Fruit fly (Drosophila melanogaster): ENCODE results near the gene Arp5.
A peak's percentile ranks its signal among the peaks of the same experiment; 100 is the strongest.

Gene Arp5

DNA sequence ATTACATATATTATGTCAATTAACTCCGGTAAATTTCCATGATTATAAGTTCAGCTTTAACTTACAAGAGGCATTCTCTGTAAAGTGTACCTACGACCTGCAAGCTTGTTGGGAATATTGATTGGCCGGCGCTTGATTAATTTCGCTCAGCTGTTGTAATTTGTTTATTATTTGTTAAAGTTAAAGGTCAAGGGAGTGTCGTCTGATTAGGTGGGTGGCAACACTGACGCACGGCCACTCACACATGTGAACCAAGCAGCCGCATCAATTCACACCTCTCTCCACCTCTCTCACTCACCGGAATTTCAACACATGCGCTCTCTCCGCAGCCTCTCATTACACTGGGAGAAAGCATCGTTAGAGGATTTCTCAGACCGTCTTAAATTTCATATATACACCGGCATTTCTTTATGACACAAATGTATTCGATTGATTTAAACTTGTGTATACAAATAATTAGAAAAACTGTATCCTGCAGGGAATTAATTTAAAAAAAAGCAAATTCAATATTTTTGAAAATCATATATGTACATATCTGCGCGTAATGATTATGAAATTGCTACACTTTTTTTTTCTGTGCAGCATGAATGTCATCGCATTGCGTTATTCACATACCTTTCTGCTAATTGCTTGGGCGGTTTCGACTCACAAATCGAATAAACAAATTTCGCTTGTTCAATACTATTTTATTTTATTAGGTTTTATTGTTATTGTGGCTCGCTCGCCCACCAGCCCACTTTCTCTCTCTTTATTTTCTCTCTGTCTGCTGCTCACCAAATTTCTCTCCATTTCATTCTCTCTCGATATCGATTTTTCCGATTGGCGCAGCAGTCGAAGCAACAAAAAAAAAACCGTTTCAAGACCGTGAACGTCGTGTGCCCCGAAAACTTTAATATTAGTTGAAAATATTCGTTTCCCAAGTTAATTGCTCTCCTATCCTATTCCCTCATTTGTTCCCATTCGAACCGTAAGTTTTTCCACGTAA lies 13.0 kb upstream of the Arp5 start (continued):
- TF ChIP-seq CG13894 (tag; optimal IDR thresholded peaks at IDR 0.05), result peak; percentile 87
- peak; percentile 85 for TF ChIP-seq Six4 (GFP tag; optimal IDR thresholded peaks at IDR 0.05)
- TF ChIP-seq CG6854 (GFP tag; optimal IDR thresholded peaks at IDR 0.05), result peak; percentile 89
- TF ChIP-seq fd102C (GFP tag; optimal IDR thresholded peaks at IDR 0.05), result peak; percentile 45
- TF ChIP-seq Dll (GFP tag; IDR thresholded peaks at IDR 0.05; ENCODE audit: partially characterized antibody), result no peak; the same call in 2 of the 4 replicates
- TF ChIP-seq Doc2 (GFP tag; IDR thresholded peaks at IDR 0.05), result peak; percentile 58; the same call in 1 of the 2 replicates
- TF ChIP-seq CG3995 (GFP tag; optimal IDR thresholded peaks at IDR 0.05), result peak; percentile 66
- TF ChIP-seq CG4854 (GFP tag; optimal IDR thresholded peaks at IDR 0.05), result peak; percentile 84
- TF ChIP-seq CG11456 (GFP tag; IDR thresholded peaks at IDR 0.05), result peak; percentile 78
- TF ChIP-seq lab (GFP tag; optimal IDR thresholded peaks at IDR 0.05), result peak; percentile 95
- no peak for TF ChIP-seq bbx (GFP tag; IDR thresholded peaks at IDR 0.05; ENCODE audit: partially characterized antibody)
- TF ChIP-seq CG11560 (tag; IDR thresholded peaks at IDR 0.05), result peak; percentile 71; the same call in 2 of the 3 replicates
- TF ChIP-seq CG10366 (GFP tag; IDR thresholded peaks at IDR 0.05), result peak; percentile 82
- TF ChIP-seq D19A (tag; optimal IDR thresholded peaks at IDR 0.05), result peak; percentile 92
- peak; percentile 91 for TF ChIP-seq CG17385 (GFP tag; optimal IDR thresholded peaks at IDR 0.05)
- peak; percentile 40; the same call in 1 of the 2 replicates for TF ChIP-seq Dip2 (GFP tag; IDR thresholded peaks at IDR 0.05)
- TF ChIP-seq gro (GFP tag; optimal IDR thresholded peaks at IDR 0.05), result peak; percentile 73
- TF ChIP-seq mld (GFP tag; IDR thresholded peaks at IDR 0.05; ENCODE audit: partially characterized antibody), result no peak
- TF ChIP-seq jigr1 (GFP tag; IDR thresholded peaks at IDR 0.05), result peak; percentile 48; the same call in 2 of the 3 replicates
- TF ChIP-seq CG9817 (tag; optimal IDR thresholded peaks at IDR 0.05), result peak; percentile 89
- peak; percentile 74 for TF ChIP-seq Lhr (GFP tag; optimal IDR thresholded peaks at IDR 0.05)
- TF ChIP-seq ato (GFP tag; IDR thresholded peaks at IDR 0.05; ENCODE audit: partially characterized antibody), result no peak
- TF ChIP-seq CG13296 (GFP tag; optimal IDR thresholded peaks at IDR 0.05), result peak; percentile 92
- TF ChIP-seq CG17829 (tag; optimal IDR thresholded peaks at IDR 0.05), result peak; percentile 92
- peak; percentile 89 for TF ChIP-seq CG15011 (GFP tag; optimal IDR thresholded peaks at IDR 0.05)
- peak; percentile 75 for TF ChIP-seq CG3163 (GFP tag; optimal IDR thresholded peaks at IDR 0.05)
- peak; percentile 76 to 77 for TF ChIP-seq Trl (optimal IDR thresholded peaks at IDR 0.05)
- TF ChIP-seq Trl (GFP tag; optimal IDR thresholded peaks at IDR 0.05), result peak; percentile 74
- TF ChIP-seq CG3726 (GFP tag; IDR thresholded peaks at IDR 0.05), result peak; percentile 72
- peak; percentile 69 for TF ChIP-seq CG3065 (GFP tag; optimal IDR thresholded peaks at IDR 0.05)
- no peak for TF ChIP-seq CG30020 (tag; optimal IDR thresholded peaks at IDR 0.05)
- TF ChIP-seq CG4730 (GFP tag; IDR thresholded peaks at IDR 0.05), result peak; percentile 80
- peak; percentile 91 for TF ChIP-seq CG15696 (tag; optimal IDR thresholded peaks at IDR 0.05)
- TF ChIP-seq Kr (GFP tag; optimal IDR thresholded peaks at IDR 0.05), result peak; percentile 21
- TF ChIP-seq Opbp (GFP tag; IDR thresholded peaks at IDR 0.05; ENCODE audit: partially characterized antibody), result no peak
- TF ChIP-seq slou (GFP tag; optimal IDR thresholded peaks at IDR 0.05), result peak; percentile 86
- TF ChIP-seq CrebB (tag; optimal IDR thresholded peaks at IDR 0.05), result peak; percentile 87
- TF ChIP-seq caup (GFP tag; optimal IDR thresholded peaks at IDR 0.05; ENCODE audit: severe bottlenecking), result peak; percentile 93
- TF ChIP-seq CG14441 (GFP tag; IDR thresholded peaks at IDR 0.05), result peak; percentile 87
- TF ChIP-seq Fer1 (GFP tag; optimal IDR thresholded peaks at IDR 0.05), result peak; percentile 95
- TF ChIP-seq CG43689 (GFP tag; IDR thresholded peaks at IDR 0.05), result peak; percentile 45; the same call in 1 of the 2 replicates
- TF ChIP-seq CG34376 (GFP tag; optimal IDR thresholded peaks at IDR 0.05), result peak; percentile 86
- TF ChIP-seq CG15601 (tag; optimal IDR thresholded peaks at IDR 0.05), result peak; percentile 92
- peak; percentile 74 for TF ChIP-seq btn (GFP tag; optimal IDR thresholded peaks at IDR 0.05)
- no peak for TF ChIP-seq CG6791 (GFP tag; IDR thresholded peaks at IDR 0.05; ENCODE audit: partially characterized antibody)
- TF ChIP-seq CG4617 (GFP tag; optimal IDR thresholded peaks at IDR 0.05; ENCODE audit: borderline replicate concordance), result peak; percentile 72
- TF ChIP-seq rib (GFP tag; IDR thresholded peaks at IDR 0.05), result no peak; the same call in 1 of the 2 replicates
